Worm (Caenorhabditis elegans): ENCODE measurements around the gene nstp-8.

nstp-8 gene

DNA sequence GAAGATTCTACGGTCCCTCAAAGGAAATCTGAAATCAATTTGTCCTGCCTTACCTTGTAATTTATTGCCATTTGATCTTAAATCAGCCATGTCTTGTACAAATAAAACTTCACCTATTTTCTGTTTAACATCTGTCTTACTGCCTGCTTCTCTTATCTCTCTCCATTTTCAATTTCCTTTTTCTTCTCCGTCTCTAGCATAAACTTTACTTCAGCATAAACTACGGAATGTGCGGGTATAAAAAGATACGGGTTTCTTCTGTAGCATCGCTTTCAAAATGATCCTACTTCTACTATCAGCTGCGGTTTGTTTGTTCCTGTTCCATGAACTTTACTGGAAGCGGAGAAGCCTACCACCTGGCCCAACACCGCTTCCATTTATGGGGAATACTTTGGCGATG, 29.3 kb downstream of the nstp-8 start, which contains the start of gene cyp-33C5:
Gene cyp-33C5, plus strand, starts transcription at position 254 of the 400 bp plus-strand sequence.
- TF ChIP-seq nhr-11 (tag; optimal IDR thresholded peaks at IDR 0.05) (no peak), nhr-77 (tag; optimal IDR thresholded peaks at IDR 0.05) (peak; percentile 22), ceh-90 (tag; optimal IDR thresholded peaks at IDR 0.05) (no peak), irx-1 (tag; optimal IDR thresholded peaks at IDR 0.05) (no peak), nhr-19 (GFP tag; conservative IDR thresholded peaks at IDR 0.05) (no peak; the same call in 1 of the 2 replicates), ceh-82 (tag; optimal IDR thresholded peaks at IDR 0.05) (peak in 1 of 3 experiments; percentile 17), snu-23 (GFP tag; optimal IDR thresholded peaks at IDR 0.05) (peak; percentile 29), aly-2 (tag; optimal IDR thresholded peaks at IDR 0.05) (no peak), vab-15 (tag; optimal IDR thresholded peaks at IDR 0.05) (no peak), blmp-1 (tag; optimal IDR thresholded peaks at IDR 0.05) (peak; percentile 62), zip-4 (GFP tag; optimal IDR thresholded peaks at IDR 0.05) (no peak), dpl-1 (GFP tag; optimal IDR thresholded peaks at IDR 0.05) (no peak), lsy-2 (tag; optimal IDR thresholded peaks at IDR 0.05) (peak in 1 of 2 experiments; percentile 16), lir-3 (tag; optimal IDR thresholded peaks at IDR 0.05; ENCODE audit: poor library complexity) (no peak), mab-9 (GFP tag; IDR thresholded peaks at IDR 0.05) (no peak), lin-35 (GFP tag; optimal IDR thresholded peaks at IDR 0.05) (peak in 1 of 2 experiments; percentile 31), nhr-20 (tag; optimal IDR thresholded peaks at IDR 0.05) (peak; percentile 75), lin-15B (tag; optimal IDR thresholded peaks at IDR 0.05) (no peak), hlh-17 (GFP tag; optimal IDR thresholded peaks at IDR 0.05; ENCODE audit: borderline replicate concordance) (no peak), nhr-71 (tag; optimal IDR thresholded peaks at IDR 0.05) (no peak), unc-62 (GFP tag; optimal IDR thresholded peaks at IDR 0.05) (no peak), elt-2 (tag; optimal IDR thresholded peaks at IDR 0.05) (peak; percentile 11), fkh-10 (GFP tag; optimal IDR thresholded peaks at IDR 0.05) (no peak), efl-1 (optimal IDR thresholded peaks at IDR 0.05) (peak; percentile 43 to 59), efl-1 (GFP tag; optimal IDR thresholded peaks at IDR 0.05 in 1 of 2) (peak in 1 of 2 experiments; percentile 92), ceh-8 (GFP tag; optimal IDR thresholded peaks at IDR 0.05) (no peak), lin-13 (GFP tag; optimal IDR thresholded peaks at IDR 0.05) (no peak), isw-1 (GFP tag; IDR thresholded peaks at IDR 0.05) (no peak), pag-3 (tag; optimal IDR thresholded peaks at IDR 0.05; ENCODE audit: borderline replicate concordance, insufficient read depth) (no peak), rnt-1 (tag; optimal IDR thresholded peaks at IDR 0.05) (peak; percentile 12), elt-3 (tag; optimal IDR thresholded peaks at IDR 0.05) (peak in 2 of 6 experiments; percentile 46 to 54), fkh-8 (tag; optimal IDR thresholded peaks at IDR 0.05) (no peak), efl-3 (GFP tag; optimal IDR thresholded peaks at IDR 0.05) (no peak), nhr-85 (tag) (peak; percentile 67), C34B4.2 (tag; optimal IDR thresholded peaks at IDR 0.05) (no peak), nhr-76 (tag; optimal IDR thresholded peaks at IDR 0.05) (no peak), lin-14 (GFP tag; optimal IDR thresholded peaks at IDR 0.05) (peak; percentile 84), alr-1 (tag; optimal IDR thresholded peaks at IDR 0.05; ENCODE audit: borderline replicate concordance) (no peak), ama-1 (optimal IDR thresholded peaks at IDR 0.05) (no peak)

DNA sequence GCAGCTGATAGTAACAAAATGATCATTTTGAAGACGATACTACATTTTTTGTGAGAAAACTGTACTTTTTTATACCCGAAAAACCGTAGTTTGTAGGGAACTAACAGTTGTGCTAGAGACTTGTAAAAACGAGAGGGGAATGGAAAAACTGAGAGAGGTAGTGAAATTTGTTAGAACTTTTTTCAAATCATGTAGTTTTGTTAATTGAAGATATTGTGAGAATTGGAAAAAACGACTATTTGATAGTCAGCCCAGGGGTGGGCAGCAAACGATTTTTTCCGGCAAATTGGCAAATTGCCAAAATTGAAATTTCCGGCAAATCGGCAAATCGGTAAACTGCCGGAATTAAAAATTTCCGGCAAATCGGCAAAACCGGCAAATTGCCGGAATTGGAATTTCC, 33.9 kb downstream of the nstp-8 start, which contains the start of gene cyp-33C6:
Gene cyp-33C6, minus strand, starts transcription at position 101 of the 400 bp plus-strand sequence.
- TF ChIP-seq unc-62 (GFP tag; optimal IDR thresholded peaks at IDR 0.05) (no peak), F16B12.6 (tag; optimal IDR thresholded peaks at IDR 0.05) (no peak), aha-1 (tag; optimal IDR thresholded peaks at IDR 0.05) (no peak), fkh-4 (tag; optimal IDR thresholded peaks at IDR 0.05; ENCODE audit: borderline replicate concordance) (no peak), grh-1 (GFP tag; IDR thresholded peaks at IDR 0.05) (no peak), nhr-11 (tag; optimal IDR thresholded peaks at IDR 0.05) (no peak), unc-30 (tag; optimal IDR thresholded peaks at IDR 0.05) (no peak), pag-3 (tag; optimal IDR thresholded peaks at IDR 0.05; ENCODE audit: borderline replicate concordance, insufficient read depth) (no peak), lin-35 (GFP tag; optimal IDR thresholded peaks at IDR 0.05) (no peak), aly-2 (tag; optimal IDR thresholded peaks at IDR 0.05) (no peak), jun-1 (tag; optimal IDR thresholded peaks at IDR 0.05) (no peak), ceh-90 (tag; optimal IDR thresholded peaks at IDR 0.05) (no peak), hlh-4 (tag; optimal IDR thresholded peaks at IDR 0.05) (no peak), elt-3 (tag; optimal IDR thresholded peaks at IDR 0.05) (no peak), efl-3 (GFP tag; optimal IDR thresholded peaks at IDR 0.05) (no peak), snpc-4 (tag; optimal IDR thresholded peaks at IDR 0.05) (no peak)

Data from whole organism, L1 larva.